Worm (Caenorhabditis elegans): ENCODE results near the gene sri-45.

Gene sri-45

DNA sequence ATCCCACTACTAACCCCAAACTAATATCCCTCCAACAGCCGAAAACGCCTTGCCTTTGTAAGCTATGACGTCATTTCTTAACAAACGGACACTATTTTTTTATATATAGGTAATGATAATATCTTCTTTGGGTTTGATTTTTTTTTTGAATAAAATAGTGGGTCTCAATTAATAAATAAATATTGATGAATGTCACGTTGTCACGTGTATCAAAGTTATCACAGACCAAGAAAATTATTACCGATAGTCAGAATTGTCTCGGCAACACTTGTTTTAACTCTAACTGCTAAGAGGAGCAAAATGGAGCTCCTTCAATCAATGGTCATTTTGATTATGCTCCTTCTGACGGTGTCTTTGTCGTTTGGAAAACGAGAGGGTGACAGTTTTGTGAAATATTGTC, 27.6 kb downstream of the sri-45 start, which contains the start of gene T04B8.1:
Gene T04B8.1 (plus strand): TSS at position 301 of the 400 bp plus-strand sequence.
- no peak for TF ChIP-seq chd-7 (tag; optimal IDR thresholded peaks at IDR 0.05)
- TF ChIP-seq cebp-1 (GFP tag; IDR thresholded peaks at IDR 0.05) = no peak
- no peak for TF ChIP-seq cebp-1 (tag; optimal IDR thresholded peaks at IDR 0.05)
- TF ChIP-seq attf-5 (GFP tag; optimal IDR thresholded peaks at IDR 0.05) = no peak
- no peak for TF ChIP-seq lin-26 (GFP tag; IDR thresholded peaks at IDR 0.05)
- TF ChIP-seq ZK185.1 (tag; optimal IDR thresholded peaks at IDR 0.05; ENCODE audit: poor library complexity, severe bottlenecking) = no peak
- no peak for TF ChIP-seq hmg-20 (GFP tag; IDR thresholded peaks at IDR 0.05)
- TF ChIP-seq ceh-40 (GFP tag; IDR thresholded peaks at IDR 0.05) = no peak
- no peak for TF ChIP-seq mel-28 (tag; optimal IDR thresholded peaks at IDR 0.05; ENCODE audit: borderline replicate concordance)
- no peak for TF ChIP-seq K12H6.12 (tag; optimal IDR thresholded peaks at IDR 0.05)
- TF ChIP-seq cebp-2 (GFP tag; IDR thresholded peaks at IDR 0.05) = no peak
- no peak for TF ChIP-seq ztf-18 (tag; optimal IDR thresholded peaks at IDR 0.05)
- no peak for TF ChIP-seq snpc-4 (GFP tag; optimal IDR thresholded peaks at IDR 0.05)
- no peak for TF ChIP-seq snpc-4 (tag; optimal IDR thresholded peaks at IDR 0.05)
- TF ChIP-seq ztf-28 (GFP tag; IDR thresholded peaks at IDR 0.05) = no peak
- no peak for TF ChIP-seq attf-6 (GFP tag; IDR thresholded peaks at IDR 0.05)
- no peak for TF ChIP-seq madf-10 (tag; optimal IDR thresholded peaks at IDR 0.05)

DNA sequence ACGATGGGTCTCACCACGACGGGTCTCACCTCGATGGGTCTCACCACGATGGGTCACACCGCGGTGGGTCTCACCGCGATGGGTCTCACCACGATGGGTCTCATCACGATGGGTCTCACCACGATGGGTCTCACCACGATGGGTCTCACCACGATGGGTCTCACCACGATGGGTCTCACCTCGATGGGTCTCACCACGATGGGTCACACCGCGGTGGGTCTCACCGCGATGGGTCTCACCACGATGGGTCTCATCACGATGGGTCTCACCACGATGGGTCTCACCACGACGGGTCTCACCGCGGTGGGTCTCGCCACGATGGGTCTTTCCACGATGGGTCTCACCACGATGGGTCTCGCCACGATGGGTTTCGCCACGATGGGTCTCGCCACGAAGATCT, 28.5 kb downstream of the sri-45 start:
- TF ChIP-seq aptf-2 (GFP tag; conservative IDR thresholded peaks at IDR 0.05) (0 out of 2 replicates have a peak, but pooled peaks have one; percentile 5), egrh-3 (GFP tag; IDR thresholded peaks at IDR 0.05) (peak; percentile 62; the same call in 1 of the 2 replicates), F33H1.4 (GFP tag; IDR thresholded peaks at IDR 0.05) (0 out of 2 replicates have a peak, but pooled peaks have one; percentile 5)

DNA sequence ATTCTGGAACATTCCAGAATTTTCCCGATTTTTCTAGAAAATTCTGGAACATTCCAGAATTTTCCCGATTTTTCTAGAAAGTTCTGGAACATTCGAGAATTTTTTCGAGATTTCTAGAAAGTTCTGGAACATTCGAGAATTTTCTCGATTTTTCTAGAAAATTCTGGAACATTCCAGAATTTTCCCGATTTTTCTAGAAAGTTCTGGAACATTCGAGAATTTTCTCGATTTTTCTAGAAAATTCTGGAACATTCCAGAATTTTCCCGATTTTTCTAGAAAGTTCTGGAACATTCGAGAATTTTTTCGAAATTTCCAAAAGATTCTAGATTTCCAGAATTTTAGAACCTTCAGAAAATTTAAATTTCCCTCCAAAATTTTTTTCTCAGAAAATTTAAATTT, 29.1 kb downstream of the sri-45 start:
- TF ChIP-seq dox-1 (GFP tag; IDR thresholded peaks at IDR 0.05) (peak; percentile 87), madf-6 (GFP tag; IDR thresholded peaks at IDR 0.05) (peak; percentile 57; the same call in 1 of the 2 replicates), egrh-3 (GFP tag; IDR thresholded peaks at IDR 0.05) (peak; percentile 29; the same call in 1 of the 2 replicates), ceh-40 (GFP tag; IDR thresholded peaks at IDR 0.05) (peak; percentile 72; the same call in 1 of the 2 replicates), rcor-1 (GFP tag; IDR thresholded peaks at IDR 0.05) (peak; percentile 59; the same call in 1 of the 2 replicates), madf-3 (GFP tag; IDR thresholded peaks at IDR 0.05) (0 out of 2 replicates have a peak, but pooled peaks have one; percentile 71), hsf-1 (GFP tag; IDR thresholded peaks at IDR 0.05) (peak; percentile 98), Y56A3A.18 (GFP tag; IDR thresholded peaks at IDR 0.05) (0 out of 2 replicates have a peak, but pooled peaks have one; percentile 26)

DNA sequence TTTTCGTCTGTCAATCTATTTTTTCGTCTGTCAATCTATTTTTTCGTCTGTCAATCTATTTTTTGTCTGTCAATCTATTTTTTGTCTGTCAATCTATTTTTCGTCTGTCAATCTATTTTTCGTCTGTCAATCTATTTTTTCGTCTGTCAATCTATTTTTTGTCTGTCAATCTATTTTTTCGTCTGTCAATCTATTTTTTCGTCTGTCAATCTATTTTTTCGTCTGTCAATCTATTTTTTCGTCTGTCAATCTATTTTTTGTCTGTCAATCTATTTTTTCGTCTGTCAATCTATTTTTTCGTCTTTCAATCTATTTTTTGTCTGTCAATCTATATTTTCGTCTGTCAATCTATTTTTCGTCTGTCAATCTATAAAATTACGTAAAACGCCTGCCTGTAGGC, 32.1 kb downstream of the sri-45 start:
- TF ChIP-seq egrh-3 (GFP tag; IDR thresholded peaks at IDR 0.05) (peak; percentile 91), Y53F4B.3 (GFP tag; IDR thresholded peaks at IDR 0.05) (peak; percentile 96; the same call in 1 of the 2 replicates)

DNA sequence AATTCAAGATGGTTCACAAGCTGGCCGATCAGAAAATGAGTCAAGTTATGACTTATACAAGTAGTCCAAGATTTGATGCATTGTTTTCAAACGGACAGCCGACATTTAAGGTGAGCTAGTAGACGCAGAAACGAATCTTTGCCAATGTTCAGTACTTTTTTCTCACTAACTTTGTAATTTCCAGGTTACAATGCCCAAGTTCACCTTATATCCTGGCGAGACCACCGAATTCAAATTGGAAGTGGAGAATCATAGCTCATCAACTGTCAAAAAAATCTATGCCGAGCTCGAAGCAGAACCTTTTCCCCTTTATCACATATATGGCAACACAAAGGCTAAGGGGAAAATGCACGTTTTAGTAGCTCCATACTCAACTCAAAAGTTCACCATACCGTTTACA, 33.7 kb downstream of the sri-45 start:
- TF ChIP-seq lin-26 (GFP tag; IDR thresholded peaks at IDR 0.05) (no peak), T07F8.4 (tag; optimal IDR thresholded peaks at IDR 0.05) (no peak), F52B5.7 (tag; optimal IDR thresholded peaks at IDR 0.05) (no peak), lin-40 (tag; optimal IDR thresholded peaks at IDR 0.05) (no peak), attf-5 (GFP tag; optimal IDR thresholded peaks at IDR 0.05) (no peak), aptf-3 (GFP tag; IDR thresholded peaks at IDR 0.05) (no peak), ceh-79 (tag; optimal IDR thresholded peaks at IDR 0.05) (no peak), nhr-179 (tag; optimal IDR thresholded peaks at IDR 0.05) (no peak), tbp1 (GFP tag; optimal IDR thresholded peaks at IDR 0.05) (no peak), F55B11.4 (tag; optimal IDR thresholded peaks at IDR 0.05; ENCODE audit: borderline replicate concordance, insufficient read depth) (no peak), bed-1 (GFP tag; IDR thresholded peaks at IDR 0.05) (no peak), lag-1 (GFP tag; IDR thresholded peaks at IDR 0.05) (no peak), ceh-58 (GFP tag; IDR thresholded peaks at IDR 0.05) (no peak), F39B2.1 (GFP tag; IDR thresholded peaks at IDR 0.05) (no peak), Y67H2A.10 (GFP tag; conservative IDR thresholded peaks at IDR 0.05) (no peak), F22D6.2 (tag; optimal IDR thresholded peaks at IDR 0.05) (no peak), madf-8 (GFP tag; conservative IDR thresholded peaks at IDR 0.05) (no peak), hmg-1.2 (GFP tag; IDR thresholded peaks at IDR 0.05) (no peak), nhr-80 (tag; optimal IDR thresholded peaks at IDR 0.05) (no peak)
